Worm (Caenorhabditis elegans) whole organism, L4/young adult: ENCODE data around the gene copd-1.

Experiments used
- W03F9.2 ChIP-seq: fragments of 150-350 bp; optimal IDR thresholded peaks from 2 replicates; lab custom pipeline; 2014; ENCODE audit warnings: missing biosample characterization, missing genetic modification characterization
- dao-5 ChIP-seq: sonication (generic microtip); optimal IDR thresholded peaks from 2 replicates; lab custom pipeline; 2016; ENCODE audit warnings: missing genotype, missing genetic modification characterization, moderate library complexity, missing compliant biosample characterization
- him-1 ChIP-seq: sonication (generic microtip); optimal IDR thresholded peaks from 2 replicates; lab custom pipeline; 2016; ENCODE audit warnings: missing genotype, missing genetic modification reagents, missing genetic modification characterization, missing compliant biosample characterization

Gene copd-1

ce11 chrIII:6624872-6625271, at the start of gene copd-1:
TSS of gene copd-1 (minus strand) at chrIII:6624972.
- TF ChIP-seq him-1 (tag; lab: Kevin White, UChicago): no peak
- TF ChIP-seq W03F9.2 (tag; lab: Kevin White, UChicago): no peak
- TF ChIP-seq dao-5 (tag; lab: Kevin White, UChicago): no peak

ce11 chrIII:6670737-6671242, 46.0 kb upstream of the copd-1 start:
- TF ChIP-seq W03F9.2 (tag; lab: Kevin White, UChicago): no peak
- no peak for TF ChIP-seq dao-5 (tag; lab: Kevin White, UChicago)
- TF ChIP-seq him-1 (tag; lab: Kevin White, UChicago): no peak

- TF ChIP-seq him-1 (tag; lab: Kevin White, UChicago): peak; percentile 14
- TF ChIP-seq dao-5 (tag; lab: Kevin White, UChicago): no peak
Observed at ce11 chrIII:6655830-6656229, 31.1 kb upstream of the copd-1 start.

- TF ChIP-seq W03F9.2 (tag; lab: Kevin White, UChicago): no peak
- no peak for TF ChIP-seq him-1 (tag; lab: Kevin White, UChicago)
- no peak for TF ChIP-seq dao-5 (tag; lab: Kevin White, UChicago)
Observed at ce11 chrIII:6653932-6654331, 29.2 kb upstream of the copd-1 start.

ce11 chrIII:6651983-6652382, 27.2 kb upstream of the copd-1 start, which contains the start of gene pdfr-1:
TSS of gene pdfr-1 (minus strand) at chrIII:6652083.
- TF ChIP-seq W03F9.2 (tag; lab: Kevin White, UChicago): no peak
- no peak for TF ChIP-seq dao-5 (tag; lab: Kevin White, UChicago)

- TF ChIP-seq W03F9.2 (tag; lab: Kevin White, UChicago) (no peak), dao-5 (tag; lab: Kevin White, UChicago) (no peak), him-1 (tag; lab: Kevin White, UChicago) (no peak)
Observed at ce11 chrIII:6647568-6647967, 22.8 kb upstream of the copd-1 start.

- no peak for TF ChIP-seq W03F9.2 (tag; lab: Kevin White, UChicago)
- no peak for TF ChIP-seq dao-5 (tag; lab: Kevin White, UChicago)
- TF ChIP-seq him-1 (tag; lab: Kevin White, UChicago): no peak
Observed at ce11 chrIII:6646898-6647297, 22.1 kb upstream of the copd-1 start.

ce11 chrIII:6645305-6645704, 20.5 kb upstream of the copd-1 start:
- TF ChIP-seq W03F9.2 (tag; lab: Kevin White, UChicago) (no peak), dao-5 (tag; lab: Kevin White, UChicago) (no peak), him-1 (tag; lab: Kevin White, UChicago) (no peak)

- TF ChIP-seq him-1 (tag; lab: Kevin White, UChicago): no peak
- no peak for TF ChIP-seq dao-5 (tag; lab: Kevin White, UChicago)
- no peak for TF ChIP-seq W03F9.2 (tag; lab: Kevin White, UChicago)
Observed at ce11 chrIII:6639028-6639427, 14.3 kb upstream of the copd-1 start.

- TF ChIP-seq W03F9.2 (tag; lab: Kevin White, UChicago): peak; percentile 63
- TF ChIP-seq dao-5 (tag; lab: Kevin White, UChicago): no peak
Observed at ce11 chrIII:6625317-6625716, 545 bp upstream of the copd-1 start.

ce11 chrIII:6619952-6620351, 4.8 kb downstream of the copd-1 start, which contains the start of gene C13B9.2:
TSS of gene C13B9.2 (plus strand) at chrIII:6620252.
- no peak for TF ChIP-seq W03F9.2 (tag; lab: Kevin White, UChicago)
- no peak for TF ChIP-seq dao-5 (tag; lab: Kevin White, UChicago)
- no peak for TF ChIP-seq him-1 (tag; lab: Kevin White, UChicago)

ce11 chrIII:6615064-6615463, 9.7 kb downstream of the copd-1 start, which contains the start of gene cmtr-2:
TSS of gene cmtr-2 (plus strand) at chrIII:6615414.
- TF ChIP-seq dao-5 (tag; lab: Kevin White, UChicago) (no peak), him-1 (tag; lab: Kevin White, UChicago) (no peak), W03F9.2 (tag; lab: Kevin White, UChicago) (no peak)

- no peak for TF ChIP-seq W03F9.2 (tag; lab: Kevin White, UChicago)
- TF ChIP-seq him-1 (tag; lab: Kevin White, UChicago): no peak
- TF ChIP-seq dao-5 (tag; lab: Kevin White, UChicago): no peak
Observed at ce11 chrIII:6612282-6612681, 12.5 kb downstream of the copd-1 start, which contains the start of gene ctsa-4.2. TSS of gene ctsa-4.2 (plus strand) at chrIII:6612528.

ce11 chrIII:6610522-6610921, 14.2 kb downstream of the copd-1 start, which contains the start of gene srh-40:
TSS of gene srh-40 (plus strand) at chrIII:6610822.
- no peak for TF ChIP-seq him-1 (tag; lab: Kevin White, UChicago)
- no peak for TF ChIP-seq W03F9.2 (tag; lab: Kevin White, UChicago)
- TF ChIP-seq dao-5 (tag; lab: Kevin White, UChicago): no peak
